Worm (Caenorhabditis elegans) whole organism, L2 larva: Measurements from ENCODE around the gene clec-238.

Source experiments
- blmp-1 ChIP-seq: sonication (generic microtip); optimal IDR thresholded peaks from 2 replicates; lab custom pipeline; 2017; ENCODE audit warnings: missing genetic modification characterization, mild to moderate bottlenecking, missing compliant biosample characterization, antibody characterized with exemption, moderate library complexity; ENCODE audit not compliant: insufficient read depth
- dmd-4 ChIP-seq: sonication (generic microtip); optimal IDR thresholded peaks from 2 replicates; lab custom pipeline; 2017; ENCODE audit warnings: missing biosample characterization, missing genetic modification characterization
- elt-3 ChIP-seq: sonication (generic microtip); optimal IDR thresholded peaks from 2 replicates; lab custom pipeline; 2017; ENCODE audit warnings: missing biosample characterization, missing genetic modification characterization
- lsy-2 ChIP-seq, 2 experiments: fragments of 150-350 bp in 1 of 2; sonication (generic microtip) in 1 of 2; optimal IDR thresholded peaks; 2 replicates each; lab custom pipeline; 2014 to 2017; ENCODE audit warnings: missing biosample characterization in 2 of 2, missing genetic modification characterization in 2 of 2
- mdl-1 ChIP-seq, 2 experiments: fragments of 150-350 bp in 1 of 2; sonication (generic microtip) in 1 of 2; optimal IDR thresholded peaks; 2 replicates each; lab custom pipeline; 2017; ENCODE audit warnings: missing biosample characterization in 2 of 2, missing genetic modification characterization in 2 of 2
- skn-1 ChIP-seq: sonication (generic microtip); optimal IDR thresholded peaks from 2 replicates; lab custom pipeline; 2017; ENCODE audit warnings: missing biosample characterization, missing genetic modification characterization
- snpc-4 ChIP-seq: fragments of 150-350 bp; optimal IDR thresholded peaks from 2 replicates; lab custom pipeline; 2014; ENCODE audit warnings: missing biosample characterization, missing genetic modification characterization
- ztf-11 ChIP-seq: sonication (generic microtip); optimal IDR thresholded peaks from 2 replicates; lab custom pipeline; 2017; ENCODE audit warnings: missing biosample characterization, missing genetic modification characterization

- no peak for TF ChIP-seq lsy-2 (tag; optimal IDR thresholded peaks at IDR 0.05; lab: Kevin White, UChicago)
- no peak for TF ChIP-seq snpc-4 (tag; lab: Kevin White, UChicago)
- TF ChIP-seq ztf-11 (tag; lab: Kevin White, UChicago): no peak
- TF ChIP-seq elt-3 (tag; lab: Kevin White, UChicago): no peak
- TF ChIP-seq mdl-1 (tag; optimal IDR thresholded peaks at IDR 0.05; lab: Kevin White, UChicago): no peak
- no peak for TF ChIP-seq dmd-4 (tag; lab: Kevin White, UChicago)
- TF ChIP-seq blmp-1 (tag; lab: Kevin White, UChicago): no peak
- no peak for TF ChIP-seq skn-1 (tag; lab: Kevin White, UChicago)
Observed at ce11 chrV:17001167-17001566, 49.6 kb downstream of the clec-238 start, which contains the start of gene sri-9.
